Worm (Caenorhabditis elegans) whole organism, L3 larva: ENCODE data around the gene pmpl-1.

Experiments
- fkh-10 ChIP-seq: sonication (generic microtip); optimal IDR thresholded peaks from 2 replicates; lab custom pipeline; 2017; ENCODE audit warnings: missing biosample characterization, missing genetic modification reagents, missing genetic modification characterization
- mdl-1 ChIP-seq: fragments of 150-350 bp; optimal IDR thresholded peaks from 2 replicates; lab custom pipeline; 2014; ENCODE audit warnings: missing biosample characterization, missing genetic modification characterization
- nhr-77 ChIP-seq: fragments of 150-350 bp; optimal IDR thresholded peaks from 2 replicates; lab custom pipeline; 2014; ENCODE audit warnings: missing biosample characterization, missing genetic modification characterization

DNA sequence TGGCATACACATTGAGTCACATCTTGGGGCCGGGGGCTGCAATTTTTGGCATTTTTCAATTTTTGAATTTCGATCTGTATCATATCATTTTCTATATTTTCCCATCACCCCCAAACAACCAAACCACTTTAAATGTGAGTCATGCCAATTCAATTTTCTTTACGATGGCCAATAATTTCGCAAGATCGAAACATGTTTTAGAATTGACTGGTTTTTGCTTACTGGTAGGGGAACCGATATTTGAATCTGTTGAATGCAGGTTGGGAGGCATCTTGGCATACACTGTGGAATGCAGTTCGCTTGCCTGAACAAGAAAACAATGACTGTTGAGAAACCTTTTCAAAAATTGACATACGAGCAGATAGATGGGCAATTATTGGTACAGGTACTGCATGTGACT lies 3.3 kb downstream of the pmpl-1 start:
- no peak for TF ChIP-seq mdl-1 (tag; lab: Kevin White, UChicago)
- TF ChIP-seq nhr-77 (tag; lab: Kevin White, UChicago), result no peak
- TF ChIP-seq fkh-10 (GFP tag; lab: Kevin White, UChicago), result no peak
